Worm (Caenorhabditis elegans) whole organism, early embryonic: ENCODE data around the gene trxr-2.

Source experiments
- B0310.2 ChIP-seq: sonication (generic microtip); optimal IDR thresholded peaks from 2 replicates; lab custom pipeline; 2016; ENCODE audit warnings: mild to moderate bottlenecking, missing genetic modification characterization, missing compliant biosample characterization
- F13C5.2 ChIP-seq: sonication (generic microtip); optimal IDR thresholded peaks from 2 replicates; lab custom pipeline; 2017; ENCODE audit warnings: mild to moderate bottlenecking, missing genetic modification characterization, inconsistent platforms, missing compliant biosample characterization
- aly-1 ChIP-seq: sonication (generic microtip); optimal IDR thresholded peaks from 2 replicates; lab custom pipeline; 2016; ENCODE audit warnings: missing genetic modification characterization, missing compliant biosample characterization
- ama-1 ChIP-seq: fragments of 150-350 bp; optimal IDR thresholded peaks from 2 replicates; lab custom pipeline; 2014
- ceh-13 ChIP-seq: fragments of 200-800 bp; sonication (Bioruptor generic); optimal IDR thresholded peaks from 2 replicates; lab custom pipeline; 2018; ENCODE audit warnings: mild to moderate bottlenecking, missing genetic modification characterization, missing compliant biosample characterization
- ceh-36 ChIP-seq: sonication (generic microtip); optimal IDR thresholded peaks from 2 replicates; lab custom pipeline; 2016; ENCODE audit warnings: missing genetic modification characterization, inconsistent platforms, missing compliant biosample characterization
- ets-7 ChIP-seq: sonication (generic microtip); optimal IDR thresholded peaks from 2 replicates; lab custom pipeline; 2016; ENCODE audit warnings: missing genotype, missing genetic modification characterization, missing compliant biosample characterization
- flt-1 ChIP-seq: fragments of 200-800 bp; sonication (Bioruptor generic); IDR thresholded peaks from 2 replicates; pipeline ENCODE4 v1.3.6; 2022; ENCODE audit warnings: missing genetic modification characterization, missing compliant biosample characterization
- hmbx-1 ChIP-seq: sonication (generic microtip); optimal IDR thresholded peaks from 2 replicates; lab custom pipeline; 2016; ENCODE audit warnings: mild to moderate bottlenecking, missing genetic modification characterization, missing compliant biosample characterization
- hmg-4 ChIP-seq: fragments of 200-800 bp; sonication (Bioruptor generic); optimal IDR thresholded peaks from 2 replicates; lab custom pipeline; 2018; ENCODE audit warnings: mild to moderate bottlenecking, missing genetic modification characterization, missing compliant biosample characterization
- hnd-1 ChIP-seq: sonication (generic microtip); optimal IDR thresholded peaks from 2 replicates; lab custom pipeline; 2016; ENCODE audit warnings: missing genetic modification characterization, missing compliant biosample characterization
- pes-1 ChIP-seq: fragments of 200-800 bp; sonication (Bioruptor generic); IDR thresholded peaks from 2 replicates; pipeline ENCODE4 v1.3.6; 2022; ENCODE audit warnings: missing genetic modification reagents, missing genetic modification characterization, missing compliant biosample characterization
- scrt-1 ChIP-seq: fragments of 200-800 bp; sonication (Bioruptor generic); IDR thresholded peaks from 2 replicates; pipeline ENCODE4 v1.3.6; 2022; ENCODE audit warnings: missing genetic modification characterization, missing compliant biosample characterization
- sea-1 ChIP-seq: fragments of 200-800 bp; sonication (Bioruptor generic); conservative IDR thresholded peaks from 2 replicates; pipeline ENCODE4 v1.3.6; 2022; ENCODE audit warnings: missing genetic modification characterization, missing compliant biosample characterization
- tbx-11 ChIP-seq: fragments of 200-800 bp; sonication (Bioruptor generic); IDR thresholded peaks from 2 replicates; pipeline ENCODE4 v1.3.6; 2022; ENCODE audit warnings: missing genetic modification characterization, missing compliant biosample characterization
- tbx-37 ChIP-seq: fragments of 200-800 bp; sonication (Bioruptor generic); conservative IDR thresholded peaks from 2 replicates; pipeline ENCODE4 v1.3.6; 2022; ENCODE audit warnings: missing genetic modification reagents, missing genetic modification characterization, missing compliant biosample characterization
- tra-4 ChIP-seq: sonication (generic microtip); optimal IDR thresholded peaks from 2 replicates; lab custom pipeline; 2017; ENCODE audit warnings: missing genetic modification characterization, missing compliant biosample characterization

trxr-2 gene

DNA sequence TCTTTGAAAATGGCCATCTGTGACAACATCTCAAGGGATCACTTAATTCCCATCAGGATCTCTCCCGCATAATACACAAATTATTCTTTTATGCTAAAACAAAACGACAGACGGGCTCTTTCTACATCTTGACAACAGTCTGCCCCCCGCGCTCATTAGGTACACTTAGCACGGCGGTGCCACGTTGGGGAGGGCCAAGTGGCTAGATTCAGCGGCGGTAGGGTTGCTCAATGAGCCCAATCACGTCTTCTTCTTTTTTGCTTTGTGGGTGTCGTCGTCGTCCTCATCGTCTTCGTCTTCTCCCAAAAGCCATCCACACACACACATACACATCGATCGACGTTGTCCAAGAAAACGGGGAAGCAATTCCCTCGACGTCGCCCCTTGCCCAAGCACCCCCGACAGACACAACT lies 40.5 kb upstream of the trxr-2 start:
- TF ChIP-seq hmg-4 (GFP tag; lab: Kevin White, UChicago): peak; percentile 33
- TF ChIP-seq ceh-36 (tag; lab: Kevin White, UChicago): no peak

- TF ChIP-seq ama-1 (lab: Kevin White, UChicago): no peak
- peak; percentile 46 for TF ChIP-seq aly-1 (tag; lab: Kevin White, UChicago)
- TF ChIP-seq B0310.2: peak; percentile 59
- no peak for TF ChIP-seq ets-7 (tag; lab: Kevin White, UChicago)
- no peak for TF ChIP-seq tbx-11 (GFP tag; lab: Robert Waterston, UW)
- TF ChIP-seq flt-1 (GFP tag; lab: Robert Waterston, UW): peak; percentile 37
- peak; percentile 59 for TF ChIP-seq F13C5.2
- peak; percentile 78 for TF ChIP-seq hmg-4 (GFP tag; lab: Kevin White, UChicago)
- 0 out of 2 replicates have a peak, but pooled peaks have one; percentile 51 for TF ChIP-seq sea-1 (GFP tag; lab: Robert Waterston, UW)
- peak; percentile 38; the same call in 1 of the 2 replicates for TF ChIP-seq pes-1 (GFP tag; lab: Robert Waterston, UW)
- TF ChIP-seq scrt-1 (GFP tag; lab: Robert Waterston, UW): no peak
Measured at ce11 chrIII:8873990-8874668, 39.4 kb upstream of the trxr-2 start.

DNA sequence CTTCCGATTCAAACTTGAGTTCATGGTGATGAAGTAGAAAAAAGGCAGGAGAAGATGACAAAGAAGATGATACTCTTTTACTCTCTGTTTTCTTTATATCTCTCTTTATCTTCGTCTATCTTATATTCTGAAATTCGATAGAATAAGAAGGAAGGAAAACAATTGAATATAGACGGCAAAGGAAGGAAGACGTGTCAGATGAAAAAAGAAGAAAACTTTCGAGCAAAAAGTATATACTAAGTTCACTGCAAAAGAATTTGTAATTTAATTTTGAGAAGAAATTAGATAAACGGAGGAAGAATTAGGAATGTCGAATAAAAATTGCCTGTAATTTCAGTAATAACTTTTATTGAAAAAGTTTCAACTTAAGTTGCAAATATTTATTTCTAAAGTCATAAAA lies 36.6 kb upstream of the trxr-2 start, which contains the start of gene K01F9.2:
Gene K01F9.2 (minus strand): TSS at position 127 of the 400 bp plus-strand sequence.
- TF ChIP-seq ceh-13 (GFP tag; lab: Kevin White, UChicago): no peak
- TF ChIP-seq sea-1 (GFP tag; lab: Robert Waterston, UW): no peak
- TF ChIP-seq flt-1 (GFP tag; lab: Robert Waterston, UW): no peak
- no peak for TF ChIP-seq tbx-11 (GFP tag; lab: Robert Waterston, UW)
- TF ChIP-seq B0310.2: no peak
- TF ChIP-seq ceh-36 (tag; lab: Kevin White, UChicago): no peak
- TF ChIP-seq hmbx-1 (tag; lab: Kevin White, UChicago): no peak
- TF ChIP-seq ama-1 (lab: Kevin White, UChicago): no peak
- TF ChIP-seq scrt-1 (GFP tag; lab: Robert Waterston, UW): no peak
- no peak for TF ChIP-seq tra-4 (tag; lab: Kevin White, UChicago)
- no peak for TF ChIP-seq ets-7 (tag; lab: Kevin White, UChicago)
- no peak for TF ChIP-seq hnd-1
- no peak for TF ChIP-seq aly-1 (tag; lab: Kevin White, UChicago)
- no peak for TF ChIP-seq pes-1 (GFP tag; lab: Robert Waterston, UW)
- TF ChIP-seq F13C5.2: no peak

DNA sequence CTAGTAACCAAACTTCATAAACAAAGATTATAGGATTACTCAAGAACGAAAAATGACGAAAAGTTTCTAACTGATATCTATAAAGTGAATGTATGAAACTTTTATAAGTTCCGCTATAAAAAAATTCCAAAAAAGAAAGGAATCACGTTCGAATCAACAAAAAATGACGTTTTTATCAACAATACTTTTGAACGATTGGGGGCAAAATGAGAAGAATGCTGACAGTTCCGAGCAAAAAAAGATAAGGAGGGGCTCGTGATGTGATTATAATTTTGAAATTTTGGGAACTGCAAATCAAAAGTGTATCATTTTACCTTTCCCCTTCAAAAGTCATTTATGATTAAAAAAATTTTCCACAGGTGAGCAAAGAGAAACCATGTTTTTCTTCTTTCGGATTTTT lies 34.6 kb upstream of the trxr-2 start:
- TF ChIP-seq ceh-13 (GFP tag; lab: Kevin White, UChicago) (no peak), hmbx-1 (tag; lab: Kevin White, UChicago) (no peak), tra-4 (tag; lab: Kevin White, UChicago) (no peak), ceh-36 (tag; lab: Kevin White, UChicago) (no peak), flt-1 (GFP tag; lab: Robert Waterston, UW) (no peak)

DNA sequence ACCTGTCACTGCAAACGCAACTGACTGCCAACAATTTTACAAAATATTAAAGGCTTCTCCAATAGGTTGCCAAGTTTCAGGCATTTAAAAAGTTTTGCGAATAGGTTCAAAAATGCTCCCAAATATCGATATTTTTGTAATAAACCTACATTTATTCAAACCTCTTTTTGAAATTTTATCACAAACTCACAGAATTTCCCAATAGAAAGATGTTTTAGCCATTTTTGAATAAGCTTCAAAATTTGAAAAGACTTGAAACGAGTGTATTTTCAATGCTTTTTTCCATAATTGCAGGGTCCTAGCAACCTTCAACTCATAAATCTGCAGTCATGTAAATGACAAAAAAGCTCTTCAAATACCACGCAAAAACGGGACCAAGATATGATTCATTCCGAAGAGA lies 31.2 kb upstream of the trxr-2 start:
- TF ChIP-seq ets-7 (tag; lab: Kevin White, UChicago): no peak
- TF ChIP-seq hnd-1: no peak
- TF ChIP-seq tbx-11 (GFP tag; lab: Robert Waterston, UW): no peak
- no peak for TF ChIP-seq scrt-1 (GFP tag; lab: Robert Waterston, UW)
- TF ChIP-seq tbx-37 (GFP tag; lab: Robert Waterston, UW): no peak
- TF ChIP-seq F13C5.2: no peak
- TF ChIP-seq ceh-13 (GFP tag; lab: Kevin White, UChicago): no peak
- no peak for TF ChIP-seq ama-1 (lab: Kevin White, UChicago)
- no peak for TF ChIP-seq aly-1 (tag; lab: Kevin White, UChicago)
- no peak for TF ChIP-seq hmbx-1 (tag; lab: Kevin White, UChicago)
- TF ChIP-seq flt-1 (GFP tag; lab: Robert Waterston, UW): no peak

DNA sequence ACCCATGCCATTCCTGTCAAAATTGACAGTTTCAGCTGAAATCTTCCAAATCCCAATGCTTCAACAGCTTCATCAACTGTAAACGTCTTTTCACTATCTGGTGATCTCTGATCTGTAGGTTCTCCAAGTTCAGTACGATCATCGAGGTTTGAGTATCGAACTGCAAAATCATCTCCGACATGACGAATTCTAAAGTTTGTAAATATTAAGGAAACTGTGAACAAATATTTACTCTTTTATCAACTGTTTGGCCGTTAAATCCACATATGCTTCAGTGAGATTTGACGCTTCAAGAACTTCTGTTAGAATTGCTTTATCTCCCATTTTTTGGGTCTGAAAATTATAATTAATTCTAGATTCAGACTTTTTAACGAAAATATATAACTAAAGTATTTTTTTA lies 28.4 kb upstream of the trxr-2 start, which contains the start of gene svop-1:
Gene svop-1 (minus strand): TSS at position 339 of the 400 bp plus-strand sequence.
- TF ChIP-seq pes-1 (GFP tag; lab: Robert Waterston, UW) (no peak), aly-1 (tag; lab: Kevin White, UChicago) (no peak), hmg-4 (GFP tag; lab: Kevin White, UChicago) (no peak), tra-4 (tag; lab: Kevin White, UChicago) (no peak), scrt-1 (GFP tag; lab: Robert Waterston, UW) (no peak), ceh-13 (GFP tag; lab: Kevin White, UChicago) (no peak), sea-1 (GFP tag; lab: Robert Waterston, UW) (no peak)

- TF ChIP-seq hmbx-1 (tag; lab: Kevin White, UChicago) (no peak), F13C5.2 (no peak), pes-1 (GFP tag; lab: Robert Waterston, UW) (no peak), ceh-36 (tag; lab: Kevin White, UChicago) (no peak), aly-1 (tag; lab: Kevin White, UChicago) (no peak), ceh-13 (GFP tag; lab: Kevin White, UChicago) (no peak), hnd-1 (no peak), tbx-11 (GFP tag; lab: Robert Waterston, UW) (no peak), sea-1 (GFP tag; lab: Robert Waterston, UW) (no peak), B0310.2 (no peak), ama-1 (lab: Kevin White, UChicago) (no peak), ets-7 (tag; lab: Kevin White, UChicago) (no peak), tra-4 (tag; lab: Kevin White, UChicago) (no peak), flt-1 (GFP tag; lab: Robert Waterston, UW) (no peak), hmg-4 (GFP tag; lab: Kevin White, UChicago) (no peak), scrt-1 (GFP tag; lab: Robert Waterston, UW) (no peak), tbx-37 (GFP tag; lab: Robert Waterston, UW) (no peak)
Measured at ce11 chrIII:8886309-8886708, 27.3 kb upstream of the trxr-2 start.
